Fruit fly (Drosophila melanogaster): ENCODE results near the gene shps.
A peak's percentile ranks its signal among the peaks of the same experiment; 100 is the strongest.

shps gene

DNA sequence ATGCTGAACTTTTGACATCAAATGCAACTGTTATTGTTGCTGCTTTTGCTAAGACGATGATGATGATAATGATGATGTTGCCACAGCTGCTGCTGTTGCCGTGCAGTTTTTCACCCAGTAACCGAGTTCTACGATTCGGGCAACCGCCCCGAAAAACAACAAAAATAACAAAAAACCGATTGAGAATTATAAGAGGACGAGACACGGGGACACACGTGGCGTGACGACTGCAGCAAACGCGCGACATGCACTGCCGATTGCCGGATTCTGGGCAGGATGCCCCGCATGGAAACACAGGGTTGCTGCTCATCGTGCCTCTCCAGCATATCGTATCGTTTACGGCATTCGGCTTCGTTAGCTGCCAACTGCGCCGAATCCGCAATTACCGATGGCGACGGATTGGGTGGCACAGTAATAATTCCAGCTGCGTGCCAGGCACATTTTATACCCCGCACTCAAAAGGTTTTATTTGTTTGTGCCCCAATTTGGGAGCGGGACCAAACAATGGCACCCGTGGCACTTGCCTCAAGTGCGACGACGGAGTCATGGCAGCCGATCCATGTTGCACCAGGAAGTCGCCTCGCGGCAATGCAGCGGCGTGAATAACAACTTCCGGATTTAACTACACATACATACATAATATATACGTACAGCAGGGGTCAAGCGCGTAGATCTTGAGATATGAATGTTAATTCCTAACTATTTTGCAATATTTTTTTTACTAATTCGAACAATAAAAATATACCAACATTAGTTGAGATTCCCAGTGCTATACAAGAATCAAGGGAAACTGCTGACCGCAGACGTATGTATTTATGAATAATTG is 15.6 kb upstream of the shps start:
- TF ChIP-seq Hr39 (GFP tag; optimal IDR thresholded peaks at IDR 0.05) (peak; percentile 7), CG8632 (GFP tag; optimal IDR thresholded peaks at IDR 0.05) (no peak), CG15336 (GFP tag; IDR thresholded peaks at IDR 0.05) (peak; percentile 61; the same call in 1 of the 2 replicates), fd85E (GFP tag; optimal IDR thresholded peaks at IDR 0.05) (no peak), topi (GFP tag; optimal IDR thresholded peaks at IDR 0.05) (peak; percentile 16), esn (GFP tag; optimal IDR thresholded peaks at IDR 0.05) (peak; percentile 35), CG6808 (GFP tag; optimal IDR thresholded peaks at IDR 0.05) (no peak), spab (GFP tag; optimal IDR thresholded peaks at IDR 0.05) (no peak), net (GFP tag; optimal IDR thresholded peaks at IDR 0.05) (no peak), CG11762 (GFP tag; optimal IDR thresholded peaks at IDR 0.05; ENCODE audit: insufficient read depth) (peak; percentile 22), Hr4 (GFP tag; optimal IDR thresholded peaks at IDR 0.05) (peak; percentile 61), Ets96B (tag; optimal IDR thresholded peaks at IDR 0.05) (peak; percentile 41), CG31627 (GFP tag; optimal IDR thresholded peaks at IDR 0.05) (peak; percentile 26), fkh (GFP tag; optimal IDR thresholded peaks at IDR 0.05) (no peak), Hr38 (GFP tag; optimal IDR thresholded peaks at IDR 0.05) (no peak), dac (GFP tag; optimal IDR thresholded peaks at IDR 0.05) (peak; percentile 27), CG8119 (GFP tag; IDR thresholded peaks at IDR 0.05) (no peak), dsx (GFP tag; optimal IDR thresholded peaks at IDR 0.05; ENCODE audit: poor library complexity, severe bottlenecking) (no peak), CG11294 (GFP tag; IDR thresholded peaks at IDR 0.05) (no peak), CG32006 (GFP tag; optimal IDR thresholded peaks at IDR 0.05) (peak; percentile 34), CG34406 (GFP tag; optimal IDR thresholded peaks at IDR 0.05) (no peak), CG8319 (GFP tag; optimal IDR thresholded peaks at IDR 0.05) (no peak), CG7368 (GFP tag; optimal IDR thresholded peaks at IDR 0.05) (no peak), CG16779 (tag; optimal IDR thresholded peaks at IDR 0.05) (no peak), Sox15 (GFP tag; optimal IDR thresholded peaks at IDR 0.05) (no peak), Ets21C (GFP tag; optimal IDR thresholded peaks at IDR 0.05) (no peak), acj6 (GFP tag; optimal IDR thresholded peaks at IDR 0.05) (no peak), Met (GFP tag; optimal IDR thresholded peaks at IDR 0.05) (peak; percentile 36), CG9139 (GFP tag; optimal IDR thresholded peaks at IDR 0.05) (no peak), CG11902 (GFP tag; optimal IDR thresholded peaks at IDR 0.05) (no peak), Blimp-1 (GFP tag; optimal IDR thresholded peaks at IDR 0.05) (no peak), Eip75B (GFP tag; optimal IDR thresholded peaks at IDR 0.05) (peak; percentile 22), CG1621 (tag; optimal IDR thresholded peaks at IDR 0.05) (no peak), Sox102F (GFP tag; optimal IDR thresholded peaks at IDR 0.05) (no peak), OdsH (GFP tag; optimal IDR thresholded peaks at IDR 0.05) (peak; percentile 20), CG3919 (GFP tag; optimal IDR thresholded peaks at IDR 0.05) (no peak), cyc (GFP tag; optimal IDR thresholded peaks at IDR 0.05) (no peak), pdm3 (GFP tag; optimal IDR thresholded peaks at IDR 0.05) (peak; percentile 24), Eip78C (GFP tag) (peak; percentile 72), achi (GFP tag; optimal IDR thresholded peaks at IDR 0.05) (peak; percentile 6), salr (GFP tag; optimal IDR thresholded peaks at IDR 0.05) (peak in 1 of 2 experiments; percentile 13), Eip93F (GFP tag; optimal IDR thresholded peaks at IDR 0.05) (no peak), fd59A (GFP tag; optimal IDR thresholded peaks at IDR 0.05) (no peak), Smox (GFP tag; optimal IDR thresholded peaks at IDR 0.05) (no peak), ss (GFP tag; optimal IDR thresholded peaks at IDR 0.05) (no peak), CG10631 (GFP tag; optimal IDR thresholded peaks at IDR 0.05) (peak; percentile 27), Lpt (GFP tag; optimal IDR thresholded peaks at IDR 0.05) (peak; percentile 14), eg (GFP tag; IDR thresholded peaks at IDR 0.05) (0 out of 3 replicates have a peak, but pooled peaks have one; percentile 28), CG6163 (GFP tag; IDR thresholded peaks at IDR 0.05) (no peak), CG3032 (tag; optimal IDR thresholded peaks at IDR 0.05) (no peak), Gug (GFP tag; IDR thresholded peaks at IDR 0.05) (no peak)

All from whole organism, prepupa.